Worm (Caenorhabditis elegans) whole organism, L1 larva: ENCODE results near the gene Y70G10A.4.

Experiments used
- C34B4.2 ChIP-seq: sonication (generic microtip); optimal IDR thresholded peaks from 2 replicates; lab custom pipeline; 2017; ENCODE audit warnings: mild to moderate bottlenecking, missing genetic modification characterization, missing compliant biosample characterization
- Y116A8C.19 ChIP-seq: sonication (generic microtip); optimal IDR thresholded peaks from 2 replicates; lab custom pipeline; 2016; ENCODE audit warnings: missing compliant biosample characterization, missing genetic modification characterization, borderline replicate concordance
- alr-1 ChIP-seq: fragments of 200-800 bp; sonication (Bioruptor generic); optimal IDR thresholded peaks from 2 replicates; lab custom pipeline; 2018; ENCODE audit warnings: borderline replicate concordance, mild to moderate bottlenecking, missing genetic modification characterization, missing compliant biosample characterization
- aly-2 ChIP-seq: fragments of 150-350 bp; optimal IDR thresholded peaks from 2 replicates; lab custom pipeline; 2014; ENCODE audit warnings: missing biosample characterization, missing genetic modification characterization
- blmp-1 ChIP-seq: fragments of 150-350 bp; optimal IDR thresholded peaks from 2 replicates; lab custom pipeline; 2014; ENCODE audit warnings: missing biosample characterization, missing genetic modification characterization
- ceh-63 ChIP-seq: fragments of 200-800 bp; sonication (Bioruptor generic); optimal IDR thresholded peaks from 2 replicates; lab custom pipeline; 2018; ENCODE audit warnings: mild to moderate bottlenecking, missing genetic modification characterization, missing compliant biosample characterization
- ceh-8 ChIP-seq: fragments of 200-800 bp; sonication (Bioruptor generic); optimal IDR thresholded peaks from 2 replicates; lab custom pipeline; 2018; ENCODE audit warnings: mild to moderate bottlenecking, missing genetic modification characterization, moderate library complexity, missing compliant biosample characterization
- ceh-90 ChIP-seq: sonication (generic microtip); optimal IDR thresholded peaks from 2 replicates; lab custom pipeline; 2016; ENCODE audit warnings: missing genetic modification characterization, missing compliant biosample characterization
- ces-1 ChIP-seq: fragments of 150-350 bp; optimal IDR thresholded peaks from 2 replicates; lab custom pipeline; 2014; ENCODE audit warnings: missing biosample characterization, missing genetic modification reagents, missing genetic modification characterization
- elt-2 ChIP-seq: sonication (generic microtip); optimal IDR thresholded peaks from 2 replicates; lab custom pipeline; 2016; ENCODE audit warnings: missing genetic modification characterization, mild to moderate bottlenecking, inconsistent platforms, missing compliant biosample characterization, missing genetic modification reagents
- fkh-4 ChIP-seq: sonication (generic microtip); optimal IDR thresholded peaks from 2 replicates; lab custom pipeline; 2016; ENCODE audit warnings: missing compliant biosample characterization, missing genetic modification characterization, borderline replicate concordance
- fkh-8 ChIP-seq: sonication (generic microtip); optimal IDR thresholded peaks from 2 replicates; lab custom pipeline; 2016; ENCODE audit warnings: mild to moderate bottlenecking, missing genetic modification characterization, missing compliant biosample characterization
- grh-1 ChIP-seq: fragments of 200-800 bp; sonication (Bioruptor generic); IDR thresholded peaks from 2 replicates; pipeline ENCODE4 v1.3.6; 2022; ENCODE audit warnings: missing genetic modification reagents, missing genetic modification characterization, missing compliant biosample characterization
- hlh-17 ChIP-seq: fragments of 200-800 bp; sonication (Bioruptor generic); optimal IDR thresholded peaks from 2 replicates; lab custom pipeline; 2018; ENCODE audit warnings: missing genetic modification characterization, mild to moderate bottlenecking, missing compliant biosample characterization, moderate library complexity, borderline replicate concordance
- hlh-4 ChIP-seq: sonication (generic microtip); optimal IDR thresholded peaks from 2 replicates; lab custom pipeline; 2016; ENCODE audit warnings: mild to moderate bottlenecking, missing genetic modification characterization, missing compliant biosample characterization
- irx-1 ChIP-seq: sonication (generic microtip); optimal IDR thresholded peaks from 2 replicates; lab custom pipeline; 2016; ENCODE audit warnings: missing genetic modification characterization, missing compliant biosample characterization
- jun-1 ChIP-seq: fragments of 150-350 bp; optimal IDR thresholded peaks from 2 replicates; lab custom pipeline; 2014; ENCODE audit warnings: missing biosample characterization, missing genetic modification reagents, missing genetic modification characterization
- lin-13 ChIP-seq: fragments of 150-350 bp; optimal IDR thresholded peaks from 2 replicates; lab custom pipeline; 2014; ENCODE audit warnings: missing biosample characterization, missing genetic modification reagents, missing genetic modification characterization
- lin-14 ChIP-seq: fragments of 200-800 bp; sonication (Bioruptor generic); optimal IDR thresholded peaks from 2 replicates; lab custom pipeline; 2018; ENCODE audit warnings: mild to moderate bottlenecking, missing genetic modification characterization, moderate library complexity, missing compliant biosample characterization
- lin-15B ChIP-seq: fragments of 150-350 bp; sonication (generic microtip); optimal IDR thresholded peaks from 3 replicates; lab custom pipeline; 2014; ENCODE audit warnings: missing biosample characterization, missing genetic modification characterization
- lin-35 ChIP-seq, 2 experiments: fragments of 150-350 bp; optimal IDR thresholded peaks; 2 replicates each; lab custom pipeline; 2014; ENCODE audit warnings: missing biosample characterization in 2 of 2, missing genetic modification characterization in 2 of 2, missing genetic modification reagents in 2 of 2
- lir-3 ChIP-seq: sonication (generic microtip); optimal IDR thresholded peaks from 2 replicates; lab custom pipeline; 2016; ENCODE audit warnings: mild to moderate bottlenecking, missing genetic modification characterization, moderate library complexity, missing compliant biosample characterization; ENCODE audit not compliant: poor library complexity
- mab-9 ChIP-seq: fragments of 200-800 bp; sonication (Bioruptor generic); IDR thresholded peaks from 2 replicates; pipeline ENCODE4 v1.3.6; 2022; ENCODE audit warnings: missing genetic modification reagents, missing genetic modification characterization, missing compliant biosample characterization
- mdl-1 ChIP-seq, 2 experiments: fragments of 150-350 bp; optimal IDR thresholded peaks; 2 replicates each; lab custom pipeline; 2014 to 2017; ENCODE audit warnings: missing biosample characterization in 2 of 2, missing genetic modification characterization in 2 of 2, inconsistent platforms in 1 of 2
- mep-1 ChIP-seq: fragments of 150-350 bp; optimal IDR thresholded peaks from 2 replicates; lab custom pipeline; 2014; ENCODE audit warnings: missing biosample characterization, missing genetic modification characterization
- nhr-12 ChIP-seq: sonication (generic microtip); optimal IDR thresholded peaks from 2 replicates; lab custom pipeline; 2017; ENCODE audit warnings: missing biosample characterization, missing genetic modification characterization
- nhr-19 ChIP-seq: fragments of 200-800 bp; sonication (Bioruptor generic); conservative IDR thresholded peaks from 2 replicates; pipeline ENCODE4 v1.3.6; 2022; ENCODE audit warnings: missing genetic modification characterization, missing compliant biosample characterization
- nhr-28 ChIP-seq: fragments of 150-350 bp; optimal IDR thresholded peaks from 2 replicates; lab custom pipeline; 2014; ENCODE audit warnings: missing biosample characterization, missing genetic modification characterization
- nhr-47 ChIP-seq: sonication (generic microtip); optimal IDR thresholded peaks from 2 replicates; lab custom pipeline; 2016; ENCODE audit warnings: mild to moderate bottlenecking, missing genetic modification characterization, moderate library complexity, missing compliant biosample characterization
- nhr-71 ChIP-seq: sonication (generic microtip); optimal IDR thresholded peaks from 2 replicates; lab custom pipeline; 2016; ENCODE audit warnings: mild to moderate bottlenecking, missing genetic modification characterization, moderate library complexity, missing compliant biosample characterization
- nhr-77 ChIP-seq: fragments of 150-350 bp; optimal IDR thresholded peaks from 2 replicates; lab custom pipeline; 2014; ENCODE audit warnings: missing biosample characterization, missing genetic modification characterization
- nhr-85 ChIP-seq: sonication (generic microtip); peaks from one replicate; lab custom pipeline; 2016; ENCODE audit warnings: missing genetic modification characterization, inconsistent platforms, missing compliant biosample characterization
- pqm-1 ChIP-seq: sonication (generic microtip); optimal IDR thresholded peaks from 3 replicates; lab custom pipeline; 2017; ENCODE audit warnings: missing biosample characterization, missing genetic modification characterization
- snu-23 ChIP-seq: sonication (generic microtip); optimal IDR thresholded peaks from 2 replicates; lab custom pipeline; 2016; ENCODE audit warnings: missing genetic modification characterization, missing compliant biosample characterization
- sox-4 ChIP-seq: sonication (generic microtip); optimal IDR thresholded peaks from 2 replicates; lab custom pipeline; 2016; ENCODE audit warnings: missing genetic modification characterization, missing compliant biosample characterization
- sup-37 ChIP-seq: fragments of 200-800 bp; sonication (Bioruptor generic); optimal IDR thresholded peaks from 2 replicates; lab custom pipeline; 2018; ENCODE audit warnings: mild to moderate bottlenecking, missing genetic modification characterization, missing compliant biosample characterization
- unc-30 ChIP-seq: sonication (generic microtip); optimal IDR thresholded peaks from 2 replicates; lab custom pipeline; 2017; ENCODE audit warnings: missing biosample characterization, missing genetic modification characterization
- unc-86 ChIP-seq: sonication (generic microtip); optimal IDR thresholded peaks from 2 replicates; lab custom pipeline; 2016; ENCODE audit warnings: missing genetic modification characterization, missing compliant biosample characterization
- vab-15 ChIP-seq: sonication (generic microtip); optimal IDR thresholded peaks from 2 replicates; lab custom pipeline; 2017; ENCODE audit warnings: missing genotype, mild to moderate bottlenecking, missing genetic modification characterization, missing compliant biosample characterization
- xbp-1 ChIP-seq: sonication (generic microtip); optimal IDR thresholded peaks from 2 replicates; lab custom pipeline; 2016; ENCODE audit warnings: missing genetic modification characterization, missing compliant biosample characterization
- zip-4 ChIP-seq: fragments of 200-800 bp; sonication (Bioruptor generic); optimal IDR thresholded peaks from 2 replicates; lab custom pipeline; 2018; ENCODE audit warnings: mild to moderate bottlenecking, missing genetic modification characterization, moderate library complexity, missing compliant biosample characterization

Gene Y70G10A.4

ce11 chrIII:10218587-10218986, 3.4 kb upstream of the Y70G10A.4 start, which contains the start of the genes rde-4 and cox-14 (continued):
- peak; percentile 88 for TF ChIP-seq nhr-71 (tag; lab: Kevin White, UChicago)
- TF ChIP-seq nhr-47 (tag; lab: Kevin White, UChicago), result peak; percentile 88
- peak; percentile 82 for TF ChIP-seq lin-13 (GFP tag; lab: Kevin White, UChicago)
- no peak for TF ChIP-seq C34B4.2 (tag; lab: Kevin White, UChicago)
- peak; percentile 56 for TF ChIP-seq sox-4 (tag; lab: Kevin White, UChicago)

ce11 chrIII:10225056-10225455, 3.1 kb downstream of the Y70G10A.4 start:
- peak; percentile 47 for TF ChIP-seq nhr-28
- peak; percentile 79 for TF ChIP-seq lir-3 (tag; lab: Kevin White, UChicago)

ce11 chrIII:10231641-10232040, 9.7 kb downstream of the Y70G10A.4 start:
- TF ChIP-seq snu-23 (GFP tag; lab: Kevin White, UChicago), result no peak
- no peak for TF ChIP-seq hlh-17 (GFP tag; lab: Kevin White, UChicago)
- TF ChIP-seq nhr-12, result no peak
- no peak for TF ChIP-seq hlh-4 (tag; lab: Kevin White, UChicago)
- no peak for TF ChIP-seq fkh-4 (tag; lab: Kevin White, UChicago)
- no peak for TF ChIP-seq mab-9 (GFP tag; lab: Robert Waterston, UW)
- no peak for TF ChIP-seq vab-15 (tag; lab: Kevin White, UChicago)
- no peak for TF ChIP-seq fkh-8 (tag; lab: Kevin White, UChicago)
- TF ChIP-seq jun-1 (tag; lab: Kevin White, UChicago), result no peak
- no peak for TF ChIP-seq sup-37 (GFP tag; lab: Kevin White, UChicago)
- TF ChIP-seq pqm-1 (tag; lab: Kevin White, UChicago), result no peak
- TF ChIP-seq, all 84 proteins: peak for 0

ce11 chrIII:10233979-10234378, 12.0 kb downstream of the Y70G10A.4 start, which contains the start of gene paml-1:
TSS of gene paml-1 (minus strand) at chrIII:10234079.
- TF ChIP-seq hlh-17 (GFP tag; lab: Kevin White, UChicago), result no peak
- TF ChIP-seq sup-37 (GFP tag; lab: Kevin White, UChicago), result no peak
- TF ChIP-seq nhr-85 (tag; lab: Kevin White, UChicago), result peak; percentile 40
- no peak for TF ChIP-seq hlh-4 (tag; lab: Kevin White, UChicago)
- no peak for TF ChIP-seq pqm-1 (tag; lab: Kevin White, UChicago)
- TF ChIP-seq, all 84 proteins: peak for 1

- TF ChIP-seq alr-1 (tag; lab: Kevin White, UChicago) (no peak), unc-86 (tag; lab: Kevin White, UChicago) (no peak), mdl-1 (tag; optimal IDR thresholded peaks at IDR 0.05; lab: Kevin White, UChicago) (peak in 1 of 2 experiments; percentile 15), unc-30 (tag; lab: Kevin White, UChicago) (no peak), aly-2 (tag; lab: Kevin White, UChicago) (no peak), lin-15B (no peak), blmp-1 (peak; percentile 62), fkh-4 (tag; lab: Kevin White, UChicago) (no peak), lin-13 (GFP tag; lab: Kevin White, UChicago) (no peak), mep-1 (tag; lab: Kevin White, UChicago) (no peak), grh-1 (no peak), ceh-63 (GFP tag; lab: Kevin White, UChicago) (no peak), zip-4 (GFP tag; lab: Kevin White, UChicago) (no peak), nhr-71 (tag; lab: Kevin White, UChicago) (peak; percentile 37), lin-35 (GFP tag; optimal IDR thresholded peaks at IDR 0.05; lab: Kevin White, UChicago) (peak in 1 of 2 experiments; percentile 36), ces-1 (no peak), Y116A8C.19 (tag; lab: Kevin White, UChicago) (no peak), elt-2 (no peak), snu-23 (GFP tag; lab: Kevin White, UChicago) (peak; percentile 39), ceh-8 (GFP tag; lab: Kevin White, UChicago) (no peak), xbp-1 (tag; lab: Kevin White, UChicago) (no peak), nhr-19 (GFP tag; lab: Robert Waterston, UW) (peak; percentile 28; the same call in 1 of the 2 replicates), ceh-90 (tag; lab: Kevin White, UChicago) (no peak), hlh-17 (GFP tag; lab: Kevin White, UChicago) (no peak), nhr-77 (no peak), vab-15 (tag; lab: Kevin White, UChicago) (no peak), irx-1 (tag; lab: Kevin White, UChicago) (no peak), jun-1 (tag; lab: Kevin White, UChicago) (no peak), nhr-12 (no peak), lin-14 (GFP tag; lab: Kevin White, UChicago) (peak; percentile 51)
Measured at ce11 chrIII:10236291-10236871, 14.4 kb downstream of the Y70G10A.4 start.
